Worm (Caenorhabditis elegans) whole organism, L4 larva: Measurements from ENCODE around the gene fum-1.
A peak's percentile ranks its signal among the peaks of the same experiment; 100 is the strongest.

ENCODE experiments used
- D1046.2 ChIP-seq: fragments of 200-800 bp; sonication (Bioruptor generic); IDR thresholded peaks from 2 replicates; pipeline ENCODE4 v1.3.6; 2022; ENCODE audit warnings: missing genetic modification characterization, missing compliant biosample characterization
- F10B5.3 ChIP-seq: sonication (generic microtip); optimal IDR thresholded peaks from 2 replicates; lab custom pipeline; 2016; ENCODE audit warnings: mild to moderate bottlenecking, missing genetic modification characterization, missing compliant biosample characterization
- F37D6.2 ChIP-seq: sonication (generic microtip); optimal IDR thresholded peaks from 2 replicates; lab custom pipeline; 2016; ENCODE audit warnings: mild to moderate bottlenecking, missing genetic modification characterization, missing compliant biosample characterization
- F49E8.2 ChIP-seq: sonication (generic microtip); optimal IDR thresholded peaks from 2 replicates; lab custom pipeline; 2016; ENCODE audit warnings: missing compliant biosample characterization, mild to moderate bottlenecking, missing genetic modification characterization, borderline replicate concordance
- T26A8.4 ChIP-seq: fragments of 200-800 bp; sonication (Bioruptor generic); IDR thresholded peaks from 2 replicates; pipeline ENCODE4 v1.3.6; 2022; ENCODE audit warnings: missing genetic modification characterization, missing compliant biosample characterization
- Y48G9A.11 ChIP-seq: fragments of 200-800 bp; sonication (Bioruptor generic); IDR thresholded peaks from 2 replicates; pipeline ENCODE4 v1.3.6; 2022; ENCODE audit warnings: missing genetic modification reagents, missing genetic modification characterization, missing compliant biosample characterization
- ZK337.2 ChIP-seq: fragments of 200-800 bp; sonication (Bioruptor generic); IDR thresholded peaks from 2 replicates; pipeline ENCODE4 v1.3.6; 2022; ENCODE audit warnings: missing genetic modification reagents, missing genetic modification characterization, missing compliant biosample characterization
- ZK546.5 ChIP-seq, 2 experiments: sonication (generic microtip); optimal IDR thresholded peaks; 2 replicates each; lab custom pipeline; 2017; ENCODE audit warnings: missing biosample characterization in 2 of 2, missing genetic modification characterization in 2 of 2
- aha-1 ChIP-seq: fragments of 150-350 bp; peaks from one replicate; lab custom pipeline; 2014; ENCODE audit warnings: missing biosample characterization, missing genetic modification characterization
- ama-1 ChIP-seq: fragments of 150-350 bp; optimal IDR thresholded peaks from 2 replicates; lab custom pipeline; 2014; ENCODE audit warnings: inconsistent platforms, mixed read lengths
- ceh-20 ChIP-seq: fragments of 200-800 bp; sonication (Bioruptor generic); IDR thresholded peaks from 2 replicates; pipeline ENCODE4 v1.3.6; 2022; ENCODE audit warnings: missing genetic modification reagents, missing genetic modification characterization, missing compliant biosample characterization
- ceh-32 ChIP-seq: sonication (generic microtip); optimal IDR thresholded peaks from 2 replicates; lab custom pipeline; 2016; ENCODE audit warnings: mild to moderate bottlenecking, missing genetic modification characterization, missing compliant biosample characterization; ENCODE audit not compliant: poor library complexity
- ctbp-1 ChIP-seq: fragments of 200-800 bp; sonication (Bioruptor generic); IDR thresholded peaks from 2 replicates; pipeline ENCODE4 v1.3.6; 2022; ENCODE audit warnings: missing genetic modification reagents, missing genetic modification characterization, missing compliant biosample characterization
- daf-16 ChIP-seq, 3 experiments: sonication (generic microtip); optimal IDR thresholded peaks; 2 replicates each; lab custom pipeline; 2016 to 2017; ENCODE audit warnings: missing genetic modification characterization in 3 of 3, missing genetic modification reagents in 3 of 3, mild to moderate bottlenecking in 2 of 3, missing compliant biosample characterization in 2 of 3, missing biosample characterization in 1 of 3, moderate library complexity in 1 of 3
- dmd-6 ChIP-seq: fragments of 200-800 bp; sonication (Bioruptor generic); IDR thresholded peaks from 2 replicates; pipeline ENCODE4 v1.3.6; 2022; ENCODE audit warnings: missing genetic modification reagents, missing genetic modification characterization, missing compliant biosample characterization
- dve-1 ChIP-seq: sonication (generic microtip); optimal IDR thresholded peaks from 2 replicates; lab custom pipeline; 2017; ENCODE audit warnings: antibody characterized with exemption, mild to moderate bottlenecking, missing genetic modification characterization, missing compliant biosample characterization; ENCODE audit not compliant: insufficient read depth
- egl-27 ChIP-seq: sonication (generic microtip); optimal IDR thresholded peaks from 3 replicates; lab custom pipeline; 2017; ENCODE audit warnings: missing biosample characterization, missing genetic modification reagents, missing genetic modification characterization
- hlh-11 ChIP-seq: fragments of 200-800 bp; sonication (Bioruptor generic); optimal IDR thresholded peaks from 2 replicates; lab custom pipeline; 2018; ENCODE audit warnings: mild to moderate bottlenecking, missing genetic modification characterization, missing compliant biosample characterization
- hlh-30 ChIP-seq: sonication (generic microtip); optimal IDR thresholded peaks from 2 replicates; lab custom pipeline; 2017; ENCODE audit warnings: antibody characterized with exemption, mild to moderate bottlenecking, missing genetic modification characterization, missing compliant biosample characterization; ENCODE audit not compliant: insufficient read depth
- hmg-1.1 ChIP-seq: fragments of 200-800 bp; sonication (Bioruptor generic); IDR thresholded peaks from 2 replicates; pipeline ENCODE4 v1.3.6; 2022; ENCODE audit warnings: missing genetic modification reagents, missing genetic modification characterization, missing compliant biosample characterization
- lin-1 ChIP-seq: fragments of 200-800 bp; sonication (Bioruptor generic); IDR thresholded peaks from 2 replicates; pipeline ENCODE4 v1.3.6; 2022; ENCODE audit warnings: missing genetic modification reagents, missing genetic modification characterization, missing compliant biosample characterization
- lin-13 ChIP-seq: fragments of 150-350 bp; optimal IDR thresholded peaks from 2 replicates; lab custom pipeline; 2014; ENCODE audit warnings: missing biosample characterization, missing genetic modification reagents, missing genetic modification characterization
- lir-3 ChIP-seq: sonication (generic microtip); optimal IDR thresholded peaks from 2 replicates; lab custom pipeline; 2016; ENCODE audit warnings: mild to moderate bottlenecking, missing genetic modification characterization, missing compliant biosample characterization
- madf-5 ChIP-seq, 2 experiments: fragments of 200-800 bp; sonication (Bioruptor generic); IDR thresholded peaks; 2 replicates each; pipeline ENCODE4 v1.3.6; 2022; ENCODE audit warnings: missing compliant biosample characterization in 2 of 2, missing genetic modification characterization in 2 of 2
- mdl-1 ChIP-seq, 2 experiments: fragments of 150-350 bp in 1 of 2; sonication (generic microtip) in 1 of 2; optimal IDR thresholded peaks; 2 replicates each; lab custom pipeline; 2014 to 2017; ENCODE audit warnings: missing biosample characterization in 2 of 2, missing genetic modification characterization in 2 of 2
- mep-1 ChIP-seq: fragments of 150-350 bp; sonication (generic microtip); optimal IDR thresholded peaks from 3 replicates; lab custom pipeline; 2014; ENCODE audit warnings: missing biosample characterization, missing genetic modification characterization
- mes-2 ChIP-seq: sonication (generic microtip); optimal IDR thresholded peaks from 2 replicates; lab custom pipeline; 2016; ENCODE audit warnings: missing genotype, mild to moderate bottlenecking, missing genetic modification characterization, missing compliant biosample characterization; ENCODE audit not compliant: poor library complexity, severe bottlenecking
- mxl-2 ChIP-seq: fragments of 200-800 bp; sonication (Bioruptor generic); conservative IDR thresholded peaks from 2 replicates; pipeline ENCODE4 v1.3.6; 2022; ENCODE audit warnings: missing genetic modification reagents, missing genetic modification characterization, missing compliant biosample characterization
- mxl-3 ChIP-seq: fragments of 200-800 bp; sonication (Bioruptor generic); optimal IDR thresholded peaks from 2 replicates; lab custom pipeline; 2018; ENCODE audit warnings: mild to moderate bottlenecking, missing genetic modification characterization, missing compliant biosample characterization
- nhr-102 ChIP-seq: sonication (generic microtip); optimal IDR thresholded peaks from 2 replicates; lab custom pipeline; 2016; ENCODE audit warnings: mild to moderate bottlenecking, missing genetic modification characterization, moderate library complexity, missing compliant biosample characterization
- nhr-111 ChIP-seq: fragments of 200-800 bp; sonication (Bioruptor generic); optimal IDR thresholded peaks from 2 replicates; lab custom pipeline; 2018; ENCODE audit warnings: mild to moderate bottlenecking, missing genetic modification characterization, missing compliant biosample characterization
- nhr-237 ChIP-seq: sonication (generic microtip); optimal IDR thresholded peaks from 2 replicates; lab custom pipeline; 2017; ENCODE audit warnings: missing biosample characterization, missing genetic modification characterization
- nhr-28 ChIP-seq: fragments of 150-350 bp; optimal IDR thresholded peaks from 2 replicates; lab custom pipeline; 2014; ENCODE audit warnings: missing biosample characterization, missing genetic modification characterization
- nhr-48 ChIP-seq: sonication (generic microtip); optimal IDR thresholded peaks from 2 replicates; lab custom pipeline; 2016; ENCODE audit warnings: mild to moderate bottlenecking, missing genetic modification characterization, missing compliant biosample characterization
- nhr-6 ChIP-seq: fragments of 150-350 bp; optimal IDR thresholded peaks from 2 replicates; lab custom pipeline; 2014; ENCODE audit warnings: missing biosample characterization, missing genetic modification characterization
- nhr-77 ChIP-seq: fragments of 150-350 bp; optimal IDR thresholded peaks from 2 replicates; lab custom pipeline; 2014; ENCODE audit warnings: missing biosample characterization, missing genetic modification characterization
- php-3 ChIP-seq: fragments of 200-800 bp; sonication (Bioruptor generic); IDR thresholded peaks from 2 replicates; pipeline ENCODE4 v1.3.6; 2022; ENCODE audit warnings: missing genetic modification reagents, missing genetic modification characterization, missing compliant biosample characterization
- set-16 ChIP-seq: fragments of 200-800 bp; sonication (Bioruptor generic); IDR thresholded peaks from 2 replicates; pipeline ENCODE4 v1.3.6; 2022; ENCODE audit warnings: missing genetic modification reagents, missing genetic modification characterization, missing compliant biosample characterization
- snpc-4 ChIP-seq: fragments of 150-350 bp; optimal IDR thresholded peaks from 2 replicates; lab custom pipeline; 2014; ENCODE audit warnings: missing biosample characterization, missing genetic modification characterization
- spr-1 ChIP-seq: sonication (generic microtip); optimal IDR thresholded peaks from 2 replicates; lab custom pipeline; 2016; ENCODE audit warnings: mild to moderate bottlenecking, missing genetic modification characterization, missing compliant biosample characterization
- unc-62 ChIP-seq, 3 experiments: fragments of 150-350 bp in 1 of 3; sonication (generic microtip); optimal IDR thresholded peaks in 2 of 3; peaks in 1 of 3; 1 replicate in 1 of 3; 2 replicates in 2 of 3; lab custom pipeline; 2014 to 2017; ENCODE audit warnings: missing biosample characterization in 3 of 3, missing genetic modification characterization in 3 of 3, missing genetic modification reagents in 3 of 3, missing genotype in 1 of 3
- vab-7 ChIP-seq: fragments of 200-800 bp; sonication (Bioruptor generic); IDR thresholded peaks from 2 replicates; pipeline ENCODE4 v1.3.6; 2022; ENCODE audit warnings: missing genetic modification reagents, missing genetic modification characterization, missing compliant biosample characterization
- zfp-3 ChIP-seq: fragments of 200-800 bp; sonication (Bioruptor generic); conservative IDR thresholded peaks from 2 replicates; pipeline ENCODE4 v1.3.6; 2022; ENCODE audit warnings: missing genetic modification reagents, missing genetic modification characterization, missing compliant biosample characterization
- zip-11 ChIP-seq: fragments of 200-800 bp; sonication (Bioruptor generic); IDR thresholded peaks from 2 replicates; pipeline ENCODE4 v1.3.6; 2022; ENCODE audit warnings: missing genetic modification characterization, missing compliant biosample characterization
- ztf-7 ChIP-seq: fragments of 150-350 bp; optimal IDR thresholded peaks from 2 replicates; lab custom pipeline; 2014; ENCODE audit warnings: missing biosample characterization, missing genetic modification characterization

fum-1 gene

ce11 chrIII:7478932-7479331, 13.5 kb downstream of the fum-1 start (continued):
- TF ChIP-seq hlh-30 (peak; percentile 21), lin-1 (peak; percentile 69; the same call in 1 of the 2 replicates), nhr-102 (peak; percentile 28), D1046.2 (GFP tag; lab: Robert Waterston, UW) (no peak), nhr-48 (peak; percentile 10), F10B5.3 (no peak), nhr-111 (GFP tag; lab: Kevin White, UChicago) (no peak), aha-1 (peak; percentile 14), F37D6.2 (tag; lab: Kevin White, UChicago) (no peak), daf-16 (GFP tag; optimal IDR thresholded peaks at IDR 0.05; lab: Kevin White, UChicago) (peak in 1 of 2 experiments; percentile 36), daf-16 (tag; optimal IDR thresholded peaks at IDR 0.05; lab: Kevin White, UChicago) (no peak), ctbp-1 (GFP tag; lab: Robert Waterston, UW) (no peak), lir-3 (tag; lab: Kevin White, UChicago) (no peak)

ce11 chrIII:7484765-7485164, 19.4 kb downstream of the fum-1 start:
- no peak for TF ChIP-seq dmd-6 (GFP tag; lab: Robert Waterston, UW)
- TF ChIP-seq madf-5 (GFP tag; IDR thresholded peaks at IDR 0.05; lab: Robert Waterston, UW), result no peak
- no peak for TF ChIP-seq T26A8.4 (GFP tag; lab: Robert Waterston, UW)
- TF ChIP-seq unc-62 (GFP tag; optimal IDR thresholded peaks at IDR 0.05 in 1 of 2; lab: Kevin White, UChicago), result peak in 1 of 2 experiments; percentile 97
- no peak for TF ChIP-seq unc-62 (tag; optimal IDR thresholded peaks at IDR 0.05; lab: Kevin White, UChicago)
- TF ChIP-seq mxl-3 (GFP tag; lab: Kevin White, UChicago), result no peak

- TF ChIP-seq dmd-6 (GFP tag; lab: Robert Waterston, UW) (0 out of 2 replicates have a peak, but pooled peaks have one; percentile 18), aha-1 (peak; percentile 81), F49E8.2 (no peak), nhr-6 (peak; percentile 22), vab-7 (GFP tag; lab: Robert Waterston, UW) (no peak), mxl-2 (GFP tag; lab: Robert Waterston, UW) (no peak), mep-1 (tag; lab: Kevin White, UChicago) (no peak), nhr-111 (GFP tag; lab: Kevin White, UChicago) (no peak), ZK546.5 (tag; optimal IDR thresholded peaks at IDR 0.05; lab: Kevin White, UChicago) (no peak), set-16 (GFP tag; lab: Robert Waterston, UW) (no peak), nhr-48 (no peak), zfp-3 (GFP tag; lab: Robert Waterston, UW) (no peak), snpc-4 (tag; lab: Kevin White, UChicago) (no peak), ctbp-1 (GFP tag; lab: Robert Waterston, UW) (no peak), nhr-77 (tag; lab: Kevin White, UChicago) (no peak), ztf-7 (tag; lab: Kevin White, UChicago) (no peak), php-3 (no peak), daf-16 (GFP tag; optimal IDR thresholded peaks at IDR 0.05; lab: Kevin White, UChicago) (no peak), daf-16 (tag; optimal IDR thresholded peaks at IDR 0.05; lab: Kevin White, UChicago) (no peak), hmg-1.1 (no peak), spr-1 (tag; lab: Kevin White, UChicago) (no peak), hlh-30 (peak; percentile 36), ceh-20 (GFP tag; lab: Robert Waterston, UW) (no peak), mdl-1 (tag; optimal IDR thresholded peaks at IDR 0.05; lab: Kevin White, UChicago) (peak in 1 of 2 experiments; percentile 58), T26A8.4 (GFP tag; lab: Robert Waterston, UW) (no peak), nhr-237 (tag; lab: Kevin White, UChicago) (no peak), dve-1 (tag; lab: Kevin White, UChicago) (no peak), Y48G9A.11 (GFP tag; lab: Robert Waterston, UW) (no peak), mes-2 (tag; lab: Kevin White, UChicago) (peak; percentile 16), hlh-11 (tag; lab: Kevin White, UChicago) (peak; percentile 36), unc-62 (GFP tag; optimal IDR thresholded peaks at IDR 0.05 in 1 of 2; lab: Kevin White, UChicago) (peak in 1 of 2 experiments; percentile 69), unc-62 (tag; optimal IDR thresholded peaks at IDR 0.05; lab: Kevin White, UChicago) (no peak), ZK337.2 (GFP tag; lab: Robert Waterston, UW) (no peak), egl-27 (tag; lab: Kevin White, UChicago) (no peak), lin-13 (GFP tag; lab: Kevin White, UChicago) (no peak), ama-1 (no peak), nhr-28 (tag; lab: Kevin White, UChicago) (peak; percentile 54), zip-11 (GFP tag; lab: Robert Waterston, UW) (no peak), ceh-32 (tag; lab: Kevin White, UChicago) (no peak), mxl-3 (GFP tag; lab: Kevin White, UChicago) (peak; percentile 67)
Measured at ce11 chrIII:7488303-7488702, 22.9 kb downstream of the fum-1 start.
